Fruit fly (Drosophila melanogaster) whole organism, adult: ENCODE measurements around the gene DnaJ-H.

Source experiments
- CG11617 ChIP-seq: fragments of 200-800 bp; sonication (Bioruptor generic); optimal IDR thresholded peaks from 2 replicates; lab custom pipeline; 2017; ENCODE audit warnings: mild to moderate bottlenecking, missing biosample characterization, missing genetic modification reagents, missing genetic modification characterization
- CG12768 ChIP-seq: fragments of 200-800 bp; sonication (Bioruptor generic); optimal IDR thresholded peaks from 2 replicates; lab custom pipeline; 2017; ENCODE audit warnings: missing biosample characterization, missing genetic modification characterization, mild to moderate bottlenecking, moderate library complexity, missing genetic modification reagents
- CG14711 ChIP-seq: fragments of 200-800 bp; sonication (Bioruptor generic); optimal IDR thresholded peaks from 2 replicates; lab custom pipeline; 2018; ENCODE audit warnings: missing biosample characterization, mild to moderate bottlenecking, missing genetic modification characterization, moderate library complexity
- CG1620 ChIP-seq: fragments of 200-800 bp; sonication (Bioruptor generic); optimal IDR thresholded peaks from 2 replicates; lab custom pipeline; 2016; ENCODE audit warnings: missing biosample characterization, missing genetic modification characterization
- CG33017 ChIP-seq: fragments of 200-800 bp; sonication (Bioruptor generic); optimal IDR thresholded peaks from 2 replicates; lab custom pipeline; 2018; ENCODE audit warnings: missing biosample characterization, mild to moderate bottlenecking, missing genetic modification characterization, moderate library complexity
- Hr96 ChIP-seq: fragments of 200-800 bp; sonication (Bioruptor generic); optimal IDR thresholded peaks from 2 replicates; lab custom pipeline; 2016; ENCODE audit warnings: missing biosample characterization, missing genetic modification characterization
- Mnt ChIP-seq: fragments of 200-800 bp; sonication (Bioruptor generic); optimal IDR thresholded peaks from 2 replicates; lab custom pipeline; 2016; ENCODE audit warnings: missing biosample characterization, mild to moderate bottlenecking, missing genetic modification characterization
- bab1 ChIP-seq: fragments of 200-800 bp; sonication (Bioruptor generic); optimal IDR thresholded peaks from 3 replicates; lab custom pipeline; 2019; ENCODE audit warnings: missing biosample characterization, mild to moderate bottlenecking, missing genetic modification characterization, moderate library complexity
- cic ChIP-seq: fragments of 200-800 bp; sonication (Bioruptor generic); optimal IDR thresholded peaks from 2 replicates; lab custom pipeline; 2017; ENCODE audit warnings: missing biosample characterization, mild to moderate bottlenecking, missing genetic modification characterization, moderate library complexity
- cnc ChIP-seq, 2 experiments: fragments of >200 bp; optimal IDR thresholded peaks; 2 replicates each; lab custom pipeline; 2017
- kay ChIP-seq: fragments of 200-800 bp; sonication (Bioruptor generic); peaks from one replicate; lab custom pipeline; 2016; ENCODE audit warnings: missing biosample characterization, missing genetic modification characterization, borderline replicate concordance
- ovo ChIP-seq: fragments of 200-800 bp; sonication (Bioruptor generic); optimal IDR thresholded peaks from 2 replicates; lab custom pipeline; 2016; ENCODE audit warnings: missing biosample characterization, missing genetic modification characterization
- pad ChIP-seq: fragments of 200-800 bp; sonication (Bioruptor generic); optimal IDR thresholded peaks from 3 replicates; lab custom pipeline; 2017; ENCODE audit warnings: missing biosample characterization, missing genetic modification characterization, mild to moderate bottlenecking, moderate library complexity, missing genetic modification reagents
- toe ChIP-seq: fragments of 200-800 bp; sonication (Bioruptor generic); optimal IDR thresholded peaks from 2 replicates; lab custom pipeline; 2016; ENCODE audit warnings: missing biosample characterization, missing genetic modification characterization

- no peak for TF ChIP-seq CG14711 (tag; lab: Kevin White, UChicago)
- no peak for TF ChIP-seq cnc (optimal IDR thresholded peaks at IDR 0.05; lab: Kevin White, UChicago)
- no peak for TF ChIP-seq CG1620
- TF ChIP-seq pad (GFP tag; lab: Kevin White, UChicago), result no peak
- no peak for TF ChIP-seq ovo (GFP tag; lab: Kevin White, UChicago)
- TF ChIP-seq cic (GFP tag; lab: Kevin White, UChicago), result no peak
- TF ChIP-seq bab1 (GFP tag; lab: Kevin White, UChicago), result no peak
- peak; percentile 17 for TF ChIP-seq CG33017 (tag; lab: Kevin White, UChicago)
- peak; percentile 84 for TF ChIP-seq kay (GFP tag; lab: Kevin White, UChicago)
- no peak for TF ChIP-seq CG12768 (GFP tag; lab: Kevin White, UChicago)
- no peak for TF ChIP-seq toe (GFP tag; lab: Kevin White, UChicago)
- TF ChIP-seq Mnt (GFP tag; lab: Kevin White, UChicago), result no peak
- TF ChIP-seq CG11617 (GFP tag; lab: Kevin White, UChicago), result no peak
- no peak for TF ChIP-seq Hr96 (GFP tag; lab: Kevin White, UChicago)
These were observed 52.3 kb downstream of the DnaJ-H start for dm6 chr2L:13113580-13113979.
